Worm (Caenorhabditis elegans) whole organism, L4/young adult: ENCODE results near the gene F19G12.4.
"Not testable (repeated sequence)": the region's sequence is repeated elsewhere in the genome, so short reads cannot be mapped to it uniquely, and the experiment has no call there.

Experiments used
- W03F9.2 ChIP-seq: fragments of 150-350 bp; optimal IDR thresholded peaks from 2 replicates; lab custom pipeline; 2014; ENCODE audit warnings: missing biosample characterization, missing genetic modification characterization
- him-1 ChIP-seq: sonication (generic microtip); optimal IDR thresholded peaks from 2 replicates; lab custom pipeline; 2016; ENCODE audit warnings: missing genotype, missing genetic modification reagents, missing genetic modification characterization, missing compliant biosample characterization

ce11 chrX:1403444-1403843 is 13.7 kb upstream of the F19G12.4 start, which contains the start of gene ZK402.2:
- TF ChIP-seq him-1, W03F9.2 (tag; lab: Kevin White, UChicago): not testable (repeated sequence)
